Worm (Caenorhabditis elegans) whole organism, young adult: ENCODE results near the gene idpp-6.
A peak's percentile ranks its signal among the peaks of the same experiment; 100 is the strongest.

ENCODE experiments used
- F23B12.7 ChIP-seq: sonication (generic microtip); optimal IDR thresholded peaks from 2 replicates; lab custom pipeline; 2017; ENCODE audit warnings: missing genetic modification characterization, mild to moderate bottlenecking, missing compliant biosample characterization, antibody characterized with exemption, moderate library complexity; ENCODE audit not compliant: insufficient read depth
- F37B4.10 ChIP-seq: fragments of 200-800 bp; sonication (Bioruptor generic); IDR thresholded peaks from 2 replicates; pipeline ENCODE4 v1.3.6; 2022; ENCODE audit warnings: missing genetic modification characterization, missing compliant biosample characterization
- F39B2.1 ChIP-seq: fragments of 200-800 bp; sonication (Bioruptor generic); IDR thresholded peaks from 2 replicates; pipeline ENCODE4 v1.3.6; 2022; ENCODE audit warnings: missing genetic modification reagents, missing genetic modification characterization, missing compliant biosample characterization
- F49E8.2 ChIP-seq: sonication (generic microtip); optimal IDR thresholded peaks from 3 replicates; lab custom pipeline; 2017; ENCODE audit warnings: missing genetic modification characterization, mild to moderate bottlenecking, missing compliant biosample characterization, antibody characterized with exemption, moderate library complexity; ENCODE audit not compliant: insufficient read depth
- F52B5.7 ChIP-seq: sonication (generic microtip); optimal IDR thresholded peaks from 2 replicates; lab custom pipeline; 2016; ENCODE audit warnings: mild to moderate bottlenecking, missing genetic modification characterization, missing compliant biosample characterization
- F55B11.4 ChIP-seq: sonication (generic microtip); optimal IDR thresholded peaks from 2 replicates; lab custom pipeline; 2016; ENCODE audit warnings: missing compliant biosample characterization, missing genetic modification characterization, borderline replicate concordance; ENCODE audit not compliant: insufficient read depth
- T07F8.4 ChIP-seq: sonication (generic microtip); optimal IDR thresholded peaks from 2 replicates; lab custom pipeline; 2016; ENCODE audit warnings: mild to moderate bottlenecking, missing genetic modification characterization, moderate library complexity, missing compliant biosample characterization
- T26A5.8 ChIP-seq: sonication (generic microtip); optimal IDR thresholded peaks from 2 replicates; lab custom pipeline; 2016; ENCODE audit warnings: missing genetic modification characterization, missing compliant biosample characterization
- Y53G8AR.9 ChIP-seq: fragments of 200-800 bp; sonication (Bioruptor generic); conservative IDR thresholded peaks from 2 replicates; pipeline ENCODE4 v1.3.6; 2022; ENCODE audit warnings: missing genetic modification reagents, missing genetic modification characterization, missing compliant biosample characterization
- Y95B8A.8 ChIP-seq: fragments of 200-800 bp; sonication (Bioruptor generic); IDR thresholded peaks from 2 replicates; pipeline ENCODE4 v1.3.6; 2022; ENCODE audit warnings: missing genetic modification reagents, missing genetic modification characterization, missing compliant biosample characterization
- ZK185.1 ChIP-seq: sonication (generic microtip); optimal IDR thresholded peaks from 2 replicates; lab custom pipeline; 2016; ENCODE audit warnings: mild to moderate bottlenecking, missing genetic modification characterization, missing compliant biosample characterization; ENCODE audit not compliant: poor library complexity, severe bottlenecking
- ama-1 ChIP-seq, 3 experiments: fragments of 150-350 bp in 1 of 3; sonication (generic microtip) in 2 of 3; optimal IDR thresholded peaks; 2 replicates each; lab custom pipeline; 2014 to 2018; ENCODE audit warnings: missing biosample characterization in 2 of 3, missing genetic modification characterization in 2 of 3, missing genetic modification reagents in 2 of 3
- aptf-2 ChIP-seq: fragments of 200-800 bp; sonication (Bioruptor generic); conservative IDR thresholded peaks from 2 replicates; pipeline ENCODE4 v1.3.6; 2022; ENCODE audit warnings: missing genetic modification reagents, missing genetic modification characterization, missing compliant biosample characterization
- atf-7 ChIP-seq: sonication (generic microtip); optimal IDR thresholded peaks from 2 replicates; lab custom pipeline; 2017; ENCODE audit warnings: mild to moderate bottlenecking, missing genetic modification characterization, missing compliant biosample characterization
- attf-3 ChIP-seq: fragments of 200-800 bp; sonication (Bioruptor generic); conservative IDR thresholded peaks from 2 replicates; pipeline ENCODE4 v1.3.6; 2022; ENCODE audit warnings: missing genetic modification reagents, missing genetic modification characterization, missing compliant biosample characterization
- attf-6 ChIP-seq: fragments of 200-800 bp; sonication (Bioruptor generic); IDR thresholded peaks from 2 replicates; pipeline ENCODE4 v1.3.6; 2022; ENCODE audit warnings: missing genetic modification reagents, missing genetic modification characterization, missing compliant biosample characterization
- cebp-1 ChIP-seq, 2 experiments: fragments of 200-800 bp in 1 of 2; sonication (Bioruptor generic) in 1 of 2; sonication (generic microtip) in 1 of 2; IDR thresholded peaks in 1 of 2; optimal IDR thresholded peaks in 1 of 2; 2 replicates each; pipeline versions ENCODE4 v1.3.6 to Lab custom; 2017 to 2022; ENCODE audit warnings: missing compliant biosample characterization in 2 of 2, missing genetic modification characterization in 2 of 2, mild to moderate bottlenecking in 1 of 2, missing genetic modification reagents in 1 of 2, moderate library complexity in 1 of 2
- cebp-2 ChIP-seq: fragments of 200-800 bp; sonication (Bioruptor generic); IDR thresholded peaks from 2 replicates; pipeline ENCODE4 v1.3.6; 2022; ENCODE audit warnings: missing genetic modification characterization, missing compliant biosample characterization
- ceh-100 ChIP-seq: fragments of 200-800 bp; sonication (Bioruptor generic); IDR thresholded peaks from 2 replicates; pipeline ENCODE4 v1.3.6; 2022; ENCODE audit warnings: missing genetic modification reagents, missing genetic modification characterization, missing compliant biosample characterization
- ceh-79 ChIP-seq: sonication (generic microtip); optimal IDR thresholded peaks from 2 replicates; lab custom pipeline; 2017; ENCODE audit warnings: mild to moderate bottlenecking, missing genetic modification characterization, missing compliant biosample characterization
- dpff-1 ChIP-seq: sonication (generic microtip); optimal IDR thresholded peaks from 2 replicates; lab custom pipeline; 2017; ENCODE audit warnings: mild to moderate bottlenecking, missing genetic modification characterization, missing compliant biosample characterization
- ets-4 ChIP-seq: fragments of 200-800 bp; sonication (Bioruptor generic); optimal IDR thresholded peaks from 2 replicates; lab custom pipeline; 2018; ENCODE audit warnings: mild to moderate bottlenecking, missing genetic modification characterization, missing compliant biosample characterization
- him-1 ChIP-seq: sonication (generic microtip); optimal IDR thresholded peaks from 2 replicates; lab custom pipeline; 2016; ENCODE audit warnings: missing genotype, missing genetic modification reagents, missing genetic modification characterization, missing compliant biosample characterization
- hmg-1.2 ChIP-seq: fragments of 200-800 bp; sonication (Bioruptor generic); IDR thresholded peaks from 2 replicates; pipeline ENCODE4 v1.3.6; 2022; ENCODE audit warnings: missing genetic modification reagents, missing genetic modification characterization, missing compliant biosample characterization
- hmg-20 ChIP-seq: fragments of 200-800 bp; sonication (Bioruptor generic); IDR thresholded peaks from 2 replicates; pipeline ENCODE4 v1.3.6; 2022; ENCODE audit warnings: missing genetic modification reagents, missing genetic modification characterization, missing compliant biosample characterization
- hrde-1 ChIP-seq: sonication (generic microtip); optimal IDR thresholded peaks from 2 replicates; lab custom pipeline; 2016; ENCODE audit warnings: missing genetic modification characterization, mild to moderate bottlenecking, missing compliant biosample characterization, moderate library complexity, missing genotype, missing genetic modification reagents, borderline replicate concordance
- hsf-1 ChIP-seq: fragments of 200-800 bp; sonication (Bioruptor generic); IDR thresholded peaks from 2 replicates; pipeline ENCODE4 v1.3.6; 2022; ENCODE audit warnings: missing genetic modification reagents, missing genetic modification characterization, missing compliant biosample characterization
- lag-1 ChIP-seq: fragments of 200-800 bp; sonication (Bioruptor generic); IDR thresholded peaks from 2 replicates; pipeline ENCODE4 v1.3.6; 2022; ENCODE audit warnings: missing genetic modification reagents, missing genetic modification characterization, missing compliant biosample characterization
- lin-40 ChIP-seq: sonication (generic microtip); optimal IDR thresholded peaks from 2 replicates; lab custom pipeline; 2016; ENCODE audit warnings: missing genetic modification characterization, mild to moderate bottlenecking, missing compliant biosample characterization, missing genotype, missing genetic modification reagents
- lir-1 ChIP-seq: fragments of 200-800 bp; sonication (Bioruptor generic); conservative IDR thresholded peaks from 2 replicates; pipeline ENCODE4 v1.3.6; 2022; ENCODE audit warnings: missing genetic modification reagents, missing genetic modification characterization, missing compliant biosample characterization
- madf-6 ChIP-seq: fragments of 200-800 bp; sonication (Bioruptor generic); IDR thresholded peaks from 2 replicates; pipeline ENCODE4 v1.3.6; 2022; ENCODE audit warnings: missing genetic modification reagents, missing genetic modification characterization, missing compliant biosample characterization
- madf-8 ChIP-seq: fragments of 200-800 bp; sonication (Bioruptor generic); conservative IDR thresholded peaks from 2 replicates; pipeline ENCODE4 v1.3.6; 2022; ENCODE audit warnings: missing genetic modification reagents, missing genetic modification characterization, missing compliant biosample characterization
- mcd-1 ChIP-seq: fragments of 200-800 bp; sonication (Bioruptor generic); IDR thresholded peaks from 2 replicates; pipeline ENCODE4 v1.3.6; 2022; ENCODE audit warnings: missing genetic modification reagents, missing genetic modification characterization, missing compliant biosample characterization
- mxl-1 ChIP-seq: sonication (generic microtip); optimal IDR thresholded peaks from 2 replicates; lab custom pipeline; 2016; ENCODE audit warnings: missing genetic modification characterization, missing compliant biosample characterization
- nfya-2 ChIP-seq: fragments of 200-800 bp; sonication (Bioruptor generic); IDR thresholded peaks from 2 replicates; pipeline ENCODE4 v1.3.6; 2022; ENCODE audit warnings: missing genetic modification reagents, missing genetic modification characterization, missing compliant biosample characterization
- nhr-179 ChIP-seq: sonication (generic microtip); optimal IDR thresholded peaks from 2 replicates; lab custom pipeline; 2016; ENCODE audit warnings: mild to moderate bottlenecking, missing genetic modification characterization, missing compliant biosample characterization
- rec-8 ChIP-seq, 2 experiments: sonication (generic microtip); optimal IDR thresholded peaks; 2 replicates each; lab custom pipeline; 2016; ENCODE audit warnings: mild to moderate bottlenecking in 2 of 2, missing genetic modification characterization in 2 of 2, missing genetic modification reagents in 2 of 2, missing genotype in 2 of 2, missing biosample characterization in 1 of 2, missing compliant biosample characterization in 1 of 2, moderate library complexity in 1 of 2
- sdz-38 ChIP-seq: sonication (generic microtip); optimal IDR thresholded peaks from 2 replicates; lab custom pipeline; 2016; ENCODE audit warnings: missing genotype, missing genetic modification characterization, missing compliant biosample characterization
- somi-1 ChIP-seq: fragments of 200-800 bp; sonication (Bioruptor generic); optimal IDR thresholded peaks from 2 replicates; lab custom pipeline; 2018; ENCODE audit warnings: mild to moderate bottlenecking, missing genetic modification characterization, missing compliant biosample characterization
- unc-130 ChIP-seq: sonication (generic microtip); optimal IDR thresholded peaks from 2 replicates; lab custom pipeline; 2016; ENCODE audit warnings: missing genetic modification reagents, missing genetic modification characterization, missing compliant biosample characterization
- unc-62 ChIP-seq: fragments of 150-350 bp; optimal IDR thresholded peaks from 2 replicates; lab custom pipeline; 2014; ENCODE audit warnings: missing biosample characterization, missing genetic modification reagents, missing genetic modification characterization
- ztf-6 ChIP-seq: fragments of 200-800 bp; sonication (Bioruptor generic); IDR thresholded peaks from 2 replicates; pipeline ENCODE4 v1.3.6; 2022; ENCODE audit warnings: missing genetic modification reagents, missing genetic modification characterization, missing compliant biosample characterization

The idpp-6 gene

ce11 chrX:6742891-6743290 lies 40.1 kb upstream of the idpp-6 start (continued):
- TF ChIP-seq ceh-79 (no peak), F52B5.7 (tag; lab: Kevin White, UChicago) (no peak), cebp-2 (GFP tag; lab: Robert Waterston, UW) (no peak), madf-8 (GFP tag; lab: Robert Waterston, UW) (no peak), rec-8 (tag; optimal IDR thresholded peaks at IDR 0.05; lab: Kevin White, UChicago) (no peak)

ce11 chrX:6743344-6743743 lies 39.6 kb upstream of the idpp-6 start:
- 0 out of 2 replicates have a peak, but pooled peaks have one; percentile 6 for TF ChIP-seq Y95B8A.8 (GFP tag; lab: Robert Waterston, UW)
- no peak for TF ChIP-seq T26A5.8 (tag; lab: Kevin White, UChicago)
- TF ChIP-seq F23B12.7 (tag; lab: Kevin White, UChicago): no peak
- TF ChIP-seq hmg-20 (GFP tag; lab: Robert Waterston, UW): 0 out of 2 replicates have a peak, but pooled peaks have one; percentile 18
- peak; percentile 17 for TF ChIP-seq ama-1 (optimal IDR thresholded peaks at IDR 0.05; lab: Kevin White, UChicago)
- TF ChIP-seq ama-1 (GFP tag; optimal IDR thresholded peaks at IDR 0.05; lab: Kevin White, UChicago): no peak
- no peak for TF ChIP-seq unc-62 (GFP tag; lab: Kevin White, UChicago)

- TF ChIP-seq unc-130 (GFP tag; lab: Kevin White, UChicago): no peak
- peak; percentile 94 for TF ChIP-seq ama-1 (optimal IDR thresholded peaks at IDR 0.05; lab: Kevin White, UChicago)
- peak in 1 of 2 experiments; percentile 55 for TF ChIP-seq ama-1 (GFP tag; optimal IDR thresholded peaks at IDR 0.05; lab: Kevin White, UChicago)
- TF ChIP-seq lin-40 (tag; lab: Kevin White, UChicago): peak; percentile 92
- TF ChIP-seq hmg-1.2 (GFP tag; lab: Robert Waterston, UW): peak; percentile 59
- no peak for TF ChIP-seq dpff-1 (tag; lab: Kevin White, UChicago)
- no peak for TF ChIP-seq attf-3
- peak; percentile 79; the same call in 1 of the 2 replicates for TF ChIP-seq cebp-1 (GFP tag; IDR thresholded peaks at IDR 0.05; lab: Robert Waterston, UW)
- TF ChIP-seq cebp-1 (tag; optimal IDR thresholded peaks at IDR 0.05; lab: Kevin White, UChicago): peak; percentile 93
- peak; percentile 32; the same call in 1 of the 2 replicates for TF ChIP-seq madf-6 (GFP tag; lab: Robert Waterston, UW)
- TF ChIP-seq somi-1 (GFP tag; lab: Kevin White, UChicago): peak; percentile 97
- TF ChIP-seq F39B2.1 (GFP tag; lab: Robert Waterston, UW): no peak
- no peak for TF ChIP-seq ets-4 (GFP tag; lab: Kevin White, UChicago)
- no peak for TF ChIP-seq aptf-2 (GFP tag; lab: Robert Waterston, UW)
- TF ChIP-seq ceh-100: peak; percentile 38; the same call in 1 of the 2 replicates
- TF ChIP-seq nfya-2 (GFP tag; lab: Robert Waterston, UW): no peak
- TF ChIP-seq rec-8 (tag; optimal IDR thresholded peaks at IDR 0.05; lab: Kevin White, UChicago): no peak
- no peak for TF ChIP-seq ceh-79
- peak; percentile 49; the same call in 1 of the 2 replicates for TF ChIP-seq hsf-1
- no peak for TF ChIP-seq hrde-1 (tag; lab: Kevin White, UChicago)
- 0 out of 2 replicates have a peak, but pooled peaks have one; percentile 75 for TF ChIP-seq cebp-2 (GFP tag; lab: Robert Waterston, UW)
- no peak for TF ChIP-seq F49E8.2 (tag; lab: Kevin White, UChicago)
- TF ChIP-seq lag-1: 0 out of 2 replicates have a peak, but pooled peaks have one; percentile 25
- no peak for TF ChIP-seq T07F8.4 (tag; lab: Kevin White, UChicago)
- 0 out of 2 replicates have a peak, but pooled peaks have one; percentile 30 for TF ChIP-seq attf-6 (GFP tag; lab: Robert Waterston, UW)
- peak; percentile 95 for TF ChIP-seq atf-7 (tag; lab: Kevin White, UChicago)
- peak; percentile 92 for TF ChIP-seq Y53G8AR.9 (GFP tag; lab: Robert Waterston, UW)
- peak; percentile 93 for TF ChIP-seq ZK185.1 (tag; lab: Kevin White, UChicago)
- TF ChIP-seq F37B4.10 (GFP tag; lab: Robert Waterston, UW): no peak
- TF ChIP-seq F55B11.4 (tag; lab: Kevin White, UChicago): no peak
- peak; percentile 52; the same call in 1 of the 2 replicates for TF ChIP-seq lir-1 (GFP tag; lab: Robert Waterston, UW)
- TF ChIP-seq mxl-1 (tag; lab: Kevin White, UChicago): no peak
- no peak for TF ChIP-seq nhr-179 (tag; lab: Kevin White, UChicago)
- no peak for TF ChIP-seq ztf-6 (GFP tag; lab: Robert Waterston, UW)
- TF ChIP-seq mcd-1 (GFP tag; lab: Robert Waterston, UW): peak; percentile 47; the same call in 1 of the 2 replicates
- TF ChIP-seq sdz-38 (tag; lab: Kevin White, UChicago): no peak
- TF ChIP-seq him-1: no peak
These were observed 39.1 kb upstream of the idpp-6 start for ce11 chrX:6743853-6744346.
